Worm (Caenorhabditis elegans) whole organism, dauer: Measurements from ENCODE around the gene B0252.11.
"Not testable (repeated sequence)": the region's sequence is repeated elsewhere in the genome, so short reads cannot be mapped to it uniquely, and the experiment has no call there.

Experiments used
- unc-62 ChIP-seq: sonication (generic microtip); optimal IDR thresholded peaks from 2 replicates; lab custom pipeline; 2017; ENCODE audit warnings: missing biosample characterization, missing genetic modification reagents, missing genetic modification characterization

B0252.11 gene

ce11 chrII:6927603-6928002 lies 10.0 kb upstream of the B0252.11 start, which contains the start of gene F22D3.4:
Gene F22D3.4, minus strand, starts transcription at chrII:6927603.
- TF ChIP-seq unc-62, result no peak

ce11 chrII:6927034-6927433 lies 9.4 kb upstream of the B0252.11 start:
- no peak for TF ChIP-seq unc-62

- no peak for TF ChIP-seq unc-62
These were observed 8.9 kb upstream of the B0252.11 start for ce11 chrII:6926488-6926887.

- no peak for TF ChIP-seq unc-62
These were observed 8.4 kb upstream of the B0252.11 start for ce11 chrII:6926054-6926453.

- TF ChIP-seq unc-62, result no peak
These were observed 6.2 kb upstream of the B0252.11 start for ce11 chrII:6923792-6924191.

DNA sequence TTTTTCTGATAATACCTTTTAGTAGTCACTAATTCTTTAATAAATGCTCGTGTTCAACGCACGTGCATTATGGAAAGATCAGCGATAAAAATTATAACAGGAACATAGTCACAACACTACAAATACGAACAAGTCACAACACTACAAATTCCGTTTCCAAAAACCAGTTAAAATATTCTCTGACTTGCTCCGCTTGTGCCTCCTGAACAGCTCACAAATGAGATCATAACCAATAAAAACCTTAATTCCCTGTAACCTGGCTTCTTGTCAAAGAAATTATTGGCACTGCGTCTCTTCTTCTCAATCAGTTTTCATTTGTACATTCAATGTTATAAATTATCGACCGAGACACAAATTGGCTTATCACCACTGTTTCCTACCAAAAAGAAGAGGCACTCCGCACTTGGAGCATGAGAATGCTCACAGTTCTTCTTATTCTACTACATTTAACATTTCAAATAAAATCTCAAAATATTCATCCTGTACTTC lies 1.8 kb upstream of the B0252.11 start, which contains the start of gene B0252.1:
Gene B0252.1 (plus strand): TSS at position 318 of the 489 bp plus-strand sequence.
- TF ChIP-seq unc-62, result no peak

- no peak for TF ChIP-seq unc-62
These were observed 1.3 kb upstream of the B0252.11 start, which contains the start of gene B0252.5 for ce11 chrII:6918862-6919261. Gene B0252.5, minus strand, starts transcription at chrII:6918878.

DNA sequence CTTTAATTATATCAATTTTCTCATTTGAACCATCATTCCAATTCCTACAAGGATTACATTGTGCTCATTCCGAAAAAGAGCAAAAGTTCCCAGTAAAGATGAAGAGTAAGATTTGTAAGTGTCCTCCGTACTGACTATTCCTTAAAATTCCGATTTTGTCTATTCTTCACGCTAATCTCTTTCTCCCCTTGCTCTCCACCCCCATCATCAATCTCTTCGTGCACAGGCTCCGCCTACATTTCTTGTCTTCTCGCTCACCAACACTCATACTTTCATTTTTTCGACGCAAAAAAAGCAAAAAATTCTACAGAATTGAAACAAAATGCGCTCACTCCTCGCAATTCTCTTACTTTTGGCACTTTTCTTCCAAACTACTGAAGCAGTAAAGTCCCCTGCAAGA lies 1.7 kb downstream of the B0252.11 start, which contains the start of gene B0252.8:
Gene B0252.8 (plus strand): TSS at position 292 of the 400 bp plus-strand sequence.
- TF ChIP-seq unc-62, result no peak

DNA sequence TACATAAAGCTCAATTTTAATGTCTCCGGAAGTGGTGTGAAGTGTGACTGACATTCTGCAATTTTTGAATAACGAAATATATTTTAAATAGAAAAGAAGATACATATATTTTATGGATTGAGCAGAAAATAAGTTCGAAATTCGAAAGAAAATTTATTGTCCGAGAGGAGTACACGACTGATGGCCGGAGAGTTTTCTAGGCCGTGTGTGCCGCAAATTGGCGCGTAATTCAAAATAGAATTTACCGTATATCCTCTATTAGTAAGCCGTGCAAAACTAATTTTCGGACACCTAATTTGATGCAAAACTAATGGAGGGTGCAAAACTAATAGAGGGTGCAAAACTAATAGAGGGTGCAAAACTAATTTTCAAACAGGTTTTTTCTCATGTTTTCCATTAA lies 4.3 kb downstream of the B0252.11 start, which contains the start of gene cyn-10:
Gene cyn-10 (minus strand): TSS at position 57 of the 400 bp plus-strand sequence.
- TF ChIP-seq unc-62, result no peak

DNA sequence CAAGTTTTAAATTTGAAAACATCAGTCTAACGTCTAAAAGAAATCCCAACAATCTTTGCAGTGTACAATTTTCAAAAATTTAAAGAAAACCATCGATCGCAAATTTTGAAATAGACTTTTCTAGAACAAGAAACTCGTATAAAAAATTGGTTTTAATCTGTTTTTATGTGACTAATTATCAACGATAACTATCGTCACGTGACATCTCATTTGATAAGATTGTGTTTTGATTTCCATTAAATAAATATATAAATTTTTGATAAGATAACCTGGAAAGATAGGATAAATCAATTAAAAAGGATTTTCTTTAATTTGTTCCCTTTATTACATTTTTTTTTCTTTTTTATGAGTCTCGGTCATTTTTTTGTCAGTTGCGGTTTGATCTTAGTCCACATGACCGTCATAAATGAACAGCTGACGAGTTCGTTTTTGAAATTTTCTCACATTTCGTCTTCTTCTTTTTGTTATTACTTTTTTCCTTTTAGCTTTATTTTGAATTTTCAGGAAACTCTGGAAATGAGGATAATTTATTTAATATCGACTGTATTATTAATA lies 8.0 kb downstream of the B0252.11 start, which contains the start of gene asm-1:
Gene asm-1 (plus strand): TSS at position 505 of the 555 bp plus-strand sequence.
- no peak for TF ChIP-seq unc-62

ce11 chrII:6908689-6909088 lies 8.9 kb downstream of the B0252.11 start:
- no peak for TF ChIP-seq unc-62

ce11 chrII:6907657-6908056 lies 10.0 kb downstream of the B0252.11 start, which contains the start of gene B0252.3:
Gene B0252.3, minus strand, starts transcription at chrII:6907757.
- not testable (repeated sequence) for TF ChIP-seq unc-62

- no peak for TF ChIP-seq unc-62
These were observed 15.8 kb downstream of the B0252.11 start, which contains the start of gene psmd-9 for ce11 chrII:6901795-6902194. Gene psmd-9, plus strand, starts transcription at chrII:6902095.

ce11 chrII:6900708-6901107 lies 16.9 kb downstream of the B0252.11 start:
- TF ChIP-seq unc-62, result no peak

- no peak for TF ChIP-seq unc-62
These were observed 19.4 kb downstream of the B0252.11 start, which contains the start of gene hrpl-1 for ce11 chrII:6898017-6898779. Gene hrpl-1, plus strand, starts transcription at chrII:6898729.

ce11 chrII:6897507-6897906 lies 20.1 kb downstream of the B0252.11 start, which contains the start of gene C44B7.11:
Gene C44B7.11, minus strand, starts transcription at chrII:6897540.
- no peak for TF ChIP-seq unc-62

DNA sequence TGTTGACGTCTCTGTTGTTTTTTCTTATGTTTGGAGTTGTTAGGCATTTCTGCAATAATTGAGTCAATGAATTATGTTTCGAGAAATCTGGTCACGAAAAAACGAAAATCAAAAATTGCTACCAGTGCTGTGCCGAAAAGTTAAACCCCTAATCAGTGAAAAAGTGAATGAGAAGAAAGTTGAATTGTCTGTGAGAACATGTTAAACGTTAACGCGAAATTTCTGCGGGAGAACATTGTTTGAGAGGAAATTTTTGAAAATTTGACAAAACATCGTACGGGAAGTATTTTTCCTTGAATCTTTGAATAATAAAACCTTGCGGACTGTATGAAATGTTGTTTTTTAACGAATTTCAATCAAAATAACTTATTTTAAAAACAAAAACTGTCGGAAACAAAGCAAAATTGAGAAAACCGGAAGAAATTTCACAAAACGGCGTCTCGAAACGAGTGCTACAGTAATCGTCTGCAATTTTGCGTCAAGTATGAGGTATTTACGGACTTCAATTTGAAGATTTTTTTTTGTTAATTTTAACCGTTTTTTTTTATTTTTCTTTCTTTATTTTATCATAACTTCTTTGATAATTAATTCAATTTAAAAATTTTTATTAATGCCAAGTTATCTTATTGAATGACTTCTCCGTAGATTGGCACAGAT lies 23.9 kb downstream of the B0252.11 start, which contains the start of gene adal-1:
Gene adal-1 (minus strand): TSS at position 51 of the 657 bp plus-strand sequence.
- no peak for TF ChIP-seq unc-62
